Worm (Caenorhabditis elegans) whole organism, midembryonic: Measurements from ENCODE around the gene srj-57.

Experiments
- cog-1 ChIP-seq: sonication (generic microtip); optimal IDR thresholded peaks from 2 replicates; lab custom pipeline; 2016; ENCODE audit warnings: missing genetic modification characterization, missing compliant biosample characterization
- flt-1 ChIP-seq: fragments of 200-800 bp; sonication (Bioruptor generic); IDR thresholded peaks from 2 replicates; pipeline ENCODE4 v1.3.6; 2022; ENCODE audit warnings: missing genetic modification characterization, missing compliant biosample characterization
- klf-2 ChIP-seq: fragments of 200-800 bp; sonication (Bioruptor generic); conservative IDR thresholded peaks from 2 replicates; pipeline ENCODE4 v1.3.6; 2022; ENCODE audit warnings: missing genetic modification reagents, missing genetic modification characterization, missing compliant biosample characterization
- med-1 ChIP-seq: sonication (generic microtip); optimal IDR thresholded peaks from 2 replicates; lab custom pipeline; 2017; ENCODE audit warnings: missing genetic modification characterization, mild to moderate bottlenecking, missing compliant biosample characterization, antibody characterized with exemption, missing genetic modification reagents; ENCODE audit not compliant: insufficient read depth
- ref-1 ChIP-seq: fragments of 200-800 bp; sonication (Bioruptor generic); conservative IDR thresholded peaks from 2 replicates; pipeline ENCODE4 v1.3.6; 2022; ENCODE audit warnings: missing genetic modification reagents, missing genetic modification characterization, missing compliant biosample characterization
- ztf-23 ChIP-seq: fragments of 200-800 bp; sonication (Bioruptor generic); IDR thresholded peaks from 2 replicates; pipeline ENCODE4 v1.3.6; 2022; ENCODE audit warnings: missing genetic modification reagents, missing genetic modification characterization, missing compliant biosample characterization
- ztf-29 ChIP-seq: fragments of 200-800 bp; sonication (Bioruptor generic); IDR thresholded peaks from 2 replicates; pipeline ENCODE4 v1.3.6; 2022; ENCODE audit warnings: missing genetic modification reagents, missing genetic modification characterization, missing compliant biosample characterization

DNA sequence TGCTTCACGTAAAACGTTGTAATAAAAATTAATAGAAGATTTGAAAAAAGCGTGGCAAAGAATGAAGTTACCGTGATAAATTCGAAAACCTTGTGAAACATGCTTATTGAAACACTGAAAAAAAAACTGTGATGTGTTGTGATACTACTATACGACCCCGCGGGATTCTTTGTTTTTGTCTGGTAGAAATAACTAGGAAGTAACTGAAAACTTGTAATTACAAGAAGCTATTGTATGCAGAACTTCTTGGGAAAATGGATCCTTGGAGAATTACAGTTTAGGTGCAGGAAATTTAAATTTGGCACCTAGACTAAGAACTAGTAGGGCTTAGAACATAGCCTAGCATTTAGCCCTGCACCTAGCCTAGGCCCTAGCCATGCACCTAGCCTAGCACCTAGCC lies 24.4 kb upstream of the srj-57 start, which contains the start of gene str-39:
- TF ChIP-seq flt-1 (GFP tag; lab: Robert Waterston, UW): no peak
- no peak for TF ChIP-seq med-1
- no peak for TF ChIP-seq klf-2
- TF ChIP-seq ztf-29 (GFP tag; lab: Robert Waterston, UW): no peak
- TF ChIP-seq cog-1 (tag; lab: Kevin White, UChicago): no peak
- no peak for TF ChIP-seq ref-1 (GFP tag; lab: Robert Waterston, UW)
- no peak for TF ChIP-seq ztf-23 (GFP tag; lab: Robert Waterston, UW)
